Fruit fly (Drosophila melanogaster) S2 (cell line): ENCODE data around the gene CG15544.

Source experiments
- CG8478 ChIP-seq: fragments of >200 bp; optimal IDR thresholded peaks from 2 replicates; lab custom pipeline; 2018
- CTCF ChIP-seq, 2 experiments: fragments of >200 bp; optimal IDR thresholded peaks; 2 replicates each; lab custom pipeline; 2018

- TF ChIP-seq CTCF (optimal IDR thresholded peaks at IDR 0.05; lab: Kevin White, UChicago) (no peak), CG8478 (lab: Kevin White, UChicago) (no peak)
These were observed 4.5 kb downstream of the CG15544 start for dm6 chr3R:30832130-30832529.
